Worm (Caenorhabditis elegans): ENCODE results near the gene F20A1.4.

Gene F20A1.4

ce11 chrV:7017059-7017458 lies 4.6 kb downstream of the F20A1.4 start, which contains the start of gene srsx-32:
TSS of gene srsx-32 (plus strand) at chrV:7017359.
- TF ChIP-seq alr-1 (tag; optimal IDR thresholded peaks at IDR 0.05): no peak
- no peak for TF ChIP-seq mdl-1 (tag; optimal IDR thresholded peaks at IDR 0.05)
- no peak for TF ChIP-seq elt-1 (tag; optimal IDR thresholded peaks at IDR 0.05)
- TF ChIP-seq nhr-129 (tag; optimal IDR thresholded peaks at IDR 0.05): no peak
- no peak for TF ChIP-seq ztf-11 (tag; optimal IDR thresholded peaks at IDR 0.05)
- TF ChIP-seq nhr-12 (tag; optimal IDR thresholded peaks at IDR 0.05): no peak
- no peak for TF ChIP-seq peb-1 (tag; optimal IDR thresholded peaks at IDR 0.05)
- TF ChIP-seq ceh-16 (tag; optimal IDR thresholded peaks at IDR 0.05): no peak
- no peak for TF ChIP-seq skn-1 (tag; optimal IDR thresholded peaks at IDR 0.05)
- no peak for TF ChIP-seq nhr-6 (tag; optimal IDR thresholded peaks at IDR 0.05)
- no peak for TF ChIP-seq C34F6.9 (tag; optimal IDR thresholded peaks at IDR 0.05)
- TF ChIP-seq lsy-2 (tag; optimal IDR thresholded peaks at IDR 0.05): no peak
- no peak for TF ChIP-seq gmeb-1 (tag; optimal IDR thresholded peaks at IDR 0.05)
- no peak for TF ChIP-seq ztf-1 (GFP tag; conservative IDR thresholded peaks at IDR 0.05)
- no peak for TF ChIP-seq lin-13 (GFP tag; optimal IDR thresholded peaks at IDR 0.05)
- no peak for TF ChIP-seq elt-3 (tag; optimal IDR thresholded peaks at IDR 0.05)
- no peak for TF ChIP-seq dmd-4 (tag; optimal IDR thresholded peaks at IDR 0.05)

DNA sequence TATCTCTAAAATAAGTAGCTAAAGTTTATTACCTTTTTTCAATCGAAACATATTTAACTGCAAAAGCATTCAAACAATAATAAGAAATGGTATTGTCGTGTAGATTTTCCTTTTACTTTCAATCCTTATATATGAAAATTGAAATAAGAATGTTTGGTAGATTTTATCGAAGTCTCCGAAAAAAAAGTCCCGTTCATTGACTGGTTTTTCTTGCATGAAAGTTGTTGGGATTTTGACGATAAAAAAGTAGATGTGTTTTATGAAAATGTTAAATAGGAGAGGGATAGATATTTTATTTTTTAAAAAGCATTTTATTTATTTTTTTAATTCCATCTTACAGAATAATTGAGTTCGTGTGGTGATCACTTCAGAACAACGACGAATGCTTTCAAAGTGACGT lies 5.8 kb downstream of the F20A1.4 start, which contains the start of gene C33G8.13:
TSS of gene C33G8.13 (minus strand) at position 101 of the 400 bp plus-strand sequence.
- no peak for TF ChIP-seq mbf-1 (tag; optimal IDR thresholded peaks at IDR 0.05)
- TF ChIP-seq elt-3 (tag; optimal IDR thresholded peaks at IDR 0.05): no peak
- no peak for TF ChIP-seq nhr-21 (tag; optimal IDR thresholded peaks at IDR 0.05)
- TF ChIP-seq nhr-25 (tag; optimal IDR thresholded peaks at IDR 0.05): no peak
- TF ChIP-seq ceh-16 (tag; optimal IDR thresholded peaks at IDR 0.05): no peak
- no peak for TF ChIP-seq Y55F3AM.14 (GFP tag; optimal IDR thresholded peaks at IDR 0.05)
- TF ChIP-seq nhr-129 (tag; optimal IDR thresholded peaks at IDR 0.05): no peak
- no peak for TF ChIP-seq nhr-6 (tag; optimal IDR thresholded peaks at IDR 0.05)
- TF ChIP-seq sem-4 (tag; optimal IDR thresholded peaks at IDR 0.05): no peak
- TF ChIP-seq lin-11 (tag; optimal IDR thresholded peaks at IDR 0.05): no peak
- TF ChIP-seq nhr-12 (tag; optimal IDR thresholded peaks at IDR 0.05): no peak
- TF ChIP-seq lin-13 (GFP tag; optimal IDR thresholded peaks at IDR 0.05): no peak
- no peak for TF ChIP-seq R02D3.7 (tag; optimal IDR thresholded peaks at IDR 0.05)
- TF ChIP-seq C34F6.9 (tag; optimal IDR thresholded peaks at IDR 0.05): no peak
- no peak for TF ChIP-seq ceh-82 (tag; optimal IDR thresholded peaks at IDR 0.05)
- TF ChIP-seq aly-2 (tag; optimal IDR thresholded peaks at IDR 0.05): no peak

DNA sequence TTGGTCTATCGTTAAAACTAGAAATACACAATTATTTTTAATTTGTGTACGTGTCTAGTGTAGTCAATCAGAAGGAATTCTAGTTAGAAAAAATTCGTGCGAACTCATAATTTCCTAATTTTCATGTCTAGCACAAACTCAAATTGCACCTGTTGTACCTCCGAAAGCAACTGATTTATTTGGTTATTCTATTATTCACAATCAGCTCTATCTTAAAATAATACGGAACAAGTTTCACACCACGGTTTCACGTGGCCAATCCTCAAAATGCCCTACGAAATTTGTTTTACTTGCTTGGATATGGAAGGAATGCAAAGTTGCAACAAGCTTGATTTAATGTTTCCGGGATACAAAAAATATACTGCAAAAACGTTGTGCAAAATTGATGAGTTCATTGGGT lies 9.1 kb downstream of the F20A1.4 start, which contains the start of gene srw-127:
TSS of gene srw-127 (plus strand) at position 301 of the 400 bp plus-strand sequence.
- no peak for TF ChIP-seq nhr-21 (tag; optimal IDR thresholded peaks at IDR 0.05)
- TF ChIP-seq snpc-4 (tag; optimal IDR thresholded peaks at IDR 0.05): no peak
- no peak for TF ChIP-seq dmd-4 (tag; optimal IDR thresholded peaks at IDR 0.05)
- TF ChIP-seq nhr-12 (tag; optimal IDR thresholded peaks at IDR 0.05): no peak

- TF ChIP-seq ZK546.5 (tag; optimal IDR thresholded peaks at IDR 0.05) (no peak), lsy-2 (tag; optimal IDR thresholded peaks at IDR 0.05) (no peak), ama-1 (optimal IDR thresholded peaks at IDR 0.05) (no peak)
Measured at ce11 chrV:7009461-7009860, 12.2 kb downstream of the F20A1.4 start, which contains the start of gene C33G8.2. TSS of gene C33G8.2 (plus strand) at chrV:7009761.

DNA sequence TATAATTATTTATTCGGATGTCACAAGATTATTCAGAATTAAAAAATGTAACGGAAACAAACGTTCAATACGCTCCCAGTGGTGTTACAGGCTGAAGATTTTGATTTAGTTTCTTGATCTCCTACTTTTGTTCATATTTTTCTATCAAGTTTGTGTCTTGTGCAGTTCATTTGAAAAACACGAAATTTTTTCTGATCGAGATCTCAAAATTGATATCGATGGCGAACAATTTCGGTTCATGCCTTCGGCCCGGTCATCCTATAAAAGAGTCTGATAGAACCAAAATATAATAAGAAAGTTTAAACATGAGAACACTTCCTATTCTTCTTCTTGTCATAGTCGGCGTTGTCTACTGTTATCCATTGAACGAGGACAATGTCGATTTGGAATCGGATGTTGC lies 14.4 kb downstream of the F20A1.4 start, which contains the start of gene drd-10:
TSS of gene drd-10 (plus strand) at position 301 of the 400 bp plus-strand sequence.
- TF ChIP-seq ztf-1 (GFP tag; conservative IDR thresholded peaks at IDR 0.05) (no peak), nhr-12 (tag; optimal IDR thresholded peaks at IDR 0.05) (no peak), dmd-4 (tag; optimal IDR thresholded peaks at IDR 0.05) (no peak), zag-1 (tag; optimal IDR thresholded peaks at IDR 0.05) (no peak), lin-39 (tag; optimal IDR thresholded peaks at IDR 0.05) (no peak), unc-62 (GFP tag; optimal IDR thresholded peaks at IDR 0.05) (no peak)

DNA sequence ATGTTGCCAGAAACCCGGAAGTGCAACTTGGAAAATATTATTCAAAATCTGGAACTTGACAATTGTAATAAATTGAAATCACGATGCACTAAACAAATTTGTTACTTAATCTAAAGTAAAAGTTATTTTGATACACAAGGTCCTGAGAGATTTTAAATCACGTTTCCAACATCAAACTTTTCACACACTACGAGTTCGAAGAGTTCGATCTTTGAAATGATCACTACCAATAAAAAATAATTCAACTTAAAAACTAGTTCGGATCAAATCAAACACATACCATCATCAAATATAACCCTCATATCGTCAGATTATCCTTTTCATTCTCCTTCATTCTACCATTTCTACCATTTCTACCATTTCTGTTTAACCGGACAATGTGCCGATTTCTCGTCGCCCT lies 15.7 kb downstream of the F20A1.4 start, which contains the start of gene spig-10:
TSS of gene spig-10 (plus strand) at position 301 of the 400 bp plus-strand sequence.
- TF ChIP-seq sma-3 (GFP tag; optimal IDR thresholded peaks at IDR 0.05) (no peak), ztf-1 (GFP tag; conservative IDR thresholded peaks at IDR 0.05) (no peak), zag-1 (tag; optimal IDR thresholded peaks at IDR 0.05) (no peak), mab-5 (tag; optimal IDR thresholded peaks at IDR 0.05) (no peak), egl-27 (tag; optimal IDR thresholded peaks at IDR 0.05) (no peak), snpc-4 (tag; optimal IDR thresholded peaks at IDR 0.05) (no peak), blmp-1 (tag; optimal IDR thresholded peaks at IDR 0.05; ENCODE audit: insufficient read depth) (no peak), nhr-11 (tag; optimal IDR thresholded peaks at IDR 0.05) (no peak), lin-39 (tag; optimal IDR thresholded peaks at IDR 0.05) (no peak), gmeb-1 (tag; optimal IDR thresholded peaks at IDR 0.05) (no peak), ztf-11 (tag; optimal IDR thresholded peaks at IDR 0.05) (no peak), unc-62 (GFP tag; optimal IDR thresholded peaks at IDR 0.05) (no peak), nhr-129 (tag; optimal IDR thresholded peaks at IDR 0.05) (no peak), unc-39 (tag; optimal IDR thresholded peaks at IDR 0.05) (no peak), nhr-237 (tag; optimal IDR thresholded peaks at IDR 0.05) (no peak), ama-1 (optimal IDR thresholded peaks at IDR 0.05) (no peak)
